Worm (Caenorhabditis elegans) whole organism, late embryonic: ENCODE data around the gene rrp-1.

Experiments used
- sdc-2 ChIP-seq: sonication (generic microtip); optimal IDR thresholded peaks from 2 replicates; lab custom pipeline; 2016; ENCODE audit warnings: missing genotype, missing genetic modification characterization, missing compliant biosample characterization
- unc-86 ChIP-seq: sonication (generic microtip); optimal IDR thresholded peaks from 2 replicates; lab custom pipeline; 2016; ENCODE audit warnings: missing genetic modification characterization, missing compliant biosample characterization

DNA sequence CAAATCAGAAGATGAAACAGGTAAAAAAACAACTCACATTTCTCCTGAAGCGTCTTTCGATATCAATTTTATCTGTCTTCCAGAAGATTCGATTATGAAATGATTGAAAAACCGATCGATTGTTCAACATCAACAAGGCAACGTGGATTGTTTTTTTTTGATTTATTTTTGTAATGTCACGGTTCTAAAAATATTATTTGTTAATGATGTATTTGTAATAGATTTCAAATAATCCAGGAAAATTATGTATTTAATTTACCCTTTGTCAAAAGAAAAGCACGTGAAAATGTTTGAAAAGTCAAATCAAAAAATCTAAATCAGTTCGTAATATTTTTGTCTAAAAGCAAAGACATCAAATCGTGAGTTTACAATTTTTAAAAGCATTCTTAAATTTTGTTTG lies 13.0 kb downstream of the rrp-1 start, which contains the start of the genes kin-5 and C47E12.11:
- TF ChIP-seq sdc-2 (tag; lab: Kevin White, UChicago), result no peak
- no peak for TF ChIP-seq unc-86 (tag; lab: Kevin White, UChicago)
